Fruit fly (Drosophila melanogaster) whole organism, prepupa: Measurements from ENCODE around the gene Sid.

Source experiments
- Blimp-1 ChIP-seq: fragments of 200-800 bp; sonication (Bioruptor generic); optimal IDR thresholded peaks from 3 replicates; lab custom pipeline; 2017; ENCODE audit warnings: missing biosample characterization, missing genetic modification characterization, mild to moderate bottlenecking, moderate library complexity, missing genetic modification reagents
- CG11294 ChIP-seq: fragments of 200-800 bp; sonication (Bioruptor generic); IDR thresholded peaks from 2 replicates; pipeline ENCODE4 v1.3.6; 2022; ENCODE audit warnings: missing biosample characterization, missing genetic modification characterization
- CG11762 ChIP-seq: fragments of 200-800 bp; sonication (Bioruptor generic); optimal IDR thresholded peaks from 3 replicates; lab custom pipeline; 2016; ENCODE audit warnings: missing biosample characterization, missing genetic modification characterization; ENCODE audit not compliant: insufficient read depth
- CG11902 ChIP-seq: fragments of 200-800 bp; sonication (Bioruptor generic); optimal IDR thresholded peaks from 3 replicates; lab custom pipeline; 2016; ENCODE audit warnings: missing biosample characterization, missing genetic modification characterization
- CG15336 ChIP-seq: fragments of 200-800 bp; sonication (Bioruptor generic); IDR thresholded peaks from 2 replicates; pipeline ENCODE4 v1.3.6; 2022; ENCODE audit warnings: missing biosample characterization, missing genetic modification characterization
- CG1621 ChIP-seq: fragments of 200-800 bp; sonication (Bioruptor generic); optimal IDR thresholded peaks from 3 replicates; lab custom pipeline; 2018; ENCODE audit warnings: missing biosample characterization, mild to moderate bottlenecking, missing genetic modification characterization
- CG16779 ChIP-seq: fragments of 200-800 bp; sonication (Bioruptor generic); optimal IDR thresholded peaks from 3 replicates; lab custom pipeline; 2017; ENCODE audit warnings: missing biosample characterization, mild to moderate bottlenecking, missing genetic modification characterization
- CG31627 ChIP-seq: fragments of 200-800 bp; sonication (Bioruptor generic); optimal IDR thresholded peaks from 3 replicates; lab custom pipeline; 2016; ENCODE audit warnings: missing biosample characterization, missing genetic modification characterization
- CG32006 ChIP-seq: fragments of 200-800 bp; sonication (Bioruptor generic); optimal IDR thresholded peaks from 3 replicates; lab custom pipeline; 2017; ENCODE audit warnings: missing biosample characterization, mild to moderate bottlenecking, missing genetic modification characterization
- CG3919 ChIP-seq: fragments of 200-800 bp; sonication (Bioruptor generic); optimal IDR thresholded peaks from 3 replicates; lab custom pipeline; 2016; ENCODE audit warnings: missing biosample characterization, missing genetic modification characterization
- CG6163 ChIP-seq: fragments of 200-800 bp; sonication (Bioruptor generic); IDR thresholded peaks from 3 replicates; pipeline ENCODE4 v1.3.6; 2022; ENCODE audit warnings: missing biosample characterization, missing genetic modification characterization
- CG6276 ChIP-seq: fragments of 200-800 bp; sonication (Bioruptor generic); optimal IDR thresholded peaks from 2 replicates; lab custom pipeline; 2017; ENCODE audit warnings: missing biosample characterization, mild to moderate bottlenecking, missing genetic modification characterization
- CG6808 ChIP-seq: fragments of 200-800 bp; sonication (Bioruptor generic); optimal IDR thresholded peaks from 3 replicates; lab custom pipeline; 2017; ENCODE audit warnings: missing biosample characterization, missing genetic modification characterization, mild to moderate bottlenecking, moderate library complexity, missing genetic modification reagents
- CG7368 ChIP-seq: fragments of 200-800 bp; sonication (Bioruptor generic); optimal IDR thresholded peaks from 3 replicates; lab custom pipeline; 2016; ENCODE audit warnings: missing biosample characterization, missing genetic modification characterization
- CG8119 ChIP-seq: fragments of 200-800 bp; sonication (Bioruptor generic); IDR thresholded peaks from 3 replicates; pipeline ENCODE4 v1.3.6; 2022; ENCODE audit warnings: missing biosample characterization, missing genetic modification characterization
- CG8319 ChIP-seq: fragments of 200-800 bp; sonication (Bioruptor generic); optimal IDR thresholded peaks from 3 replicates; lab custom pipeline; 2016; ENCODE audit warnings: missing biosample characterization, missing genetic modification characterization
- Eip78C ChIP-seq: fragments of 200-800 bp; sonication (Bioruptor generic); peaks from one replicate; lab custom pipeline; 2016; ENCODE audit warnings: missing biosample characterization, missing genetic modification characterization
- Ets96B ChIP-seq: fragments of 200-800 bp; optimal IDR thresholded peaks from 2 replicates; lab custom pipeline; 2019; ENCODE audit warnings: missing biosample characterization, mild to moderate bottlenecking, missing genetic modification characterization, moderate library complexity
- Hr38 ChIP-seq: sonication (Bioruptor generic); optimal IDR thresholded peaks from 2 replicates; lab custom pipeline; 2016; ENCODE audit warnings: missing biosample characterization, missing genetic modification characterization
- Hr39 ChIP-seq: fragments of 200-800 bp; sonication (Bioruptor generic); optimal IDR thresholded peaks from 2 replicates; lab custom pipeline; 2016; ENCODE audit warnings: missing biosample characterization, missing genetic modification characterization
- Hr4 ChIP-seq: fragments of 200-800 bp; sonication (Bioruptor generic); optimal IDR thresholded peaks from 3 replicates; lab custom pipeline; 2016; ENCODE audit warnings: missing biosample characterization, missing genetic modification characterization
- Met ChIP-seq: fragments of 200-800 bp; sonication (Bioruptor generic); optimal IDR thresholded peaks from 3 replicates; lab custom pipeline; 2016; ENCODE audit warnings: missing biosample characterization, missing genetic modification characterization
- Sox102F ChIP-seq: fragments of 200-800 bp; sonication (Bioruptor generic); optimal IDR thresholded peaks from 2 replicates; lab custom pipeline; 2016; ENCODE audit warnings: missing biosample characterization, mild to moderate bottlenecking, missing genetic modification characterization
- Sox14 ChIP-seq: fragments of 200-800 bp; sonication (Bioruptor generic); optimal IDR thresholded peaks from 3 replicates; lab custom pipeline; 2016; ENCODE audit warnings: missing biosample characterization, missing genetic modification characterization
- cyc ChIP-seq: fragments of 200-800 bp; sonication (Bioruptor generic); optimal IDR thresholded peaks from 3 replicates; lab custom pipeline; 2016; ENCODE audit warnings: missing biosample characterization, missing genetic modification characterization
- dac ChIP-seq: fragments of 200-800 bp; sonication (Bioruptor generic); optimal IDR thresholded peaks from 2 replicates; lab custom pipeline; 2017; ENCODE audit warnings: missing biosample characterization, mild to moderate bottlenecking, missing genetic modification characterization
- dsx ChIP-seq: fragments of 200-800 bp; optimal IDR thresholded peaks from 3 replicates; lab custom pipeline; 2019; ENCODE audit warnings: missing biosample characterization, mild to moderate bottlenecking, missing genetic modification characterization, moderate library complexity; ENCODE audit not compliant: poor library complexity, severe bottlenecking
- eg ChIP-seq: fragments of 200-800 bp; sonication (Bioruptor generic); IDR thresholded peaks from 3 replicates; pipeline ENCODE4 v1.3.6; 2022; ENCODE audit warnings: missing biosample characterization, missing genetic modification characterization
- fd59A ChIP-seq: fragments of 200-800 bp; sonication (Bioruptor generic); optimal IDR thresholded peaks from 2 replicates; lab custom pipeline; 2017; ENCODE audit warnings: missing biosample characterization, mild to moderate bottlenecking, missing genetic modification characterization, missing genetic modification reagents
- fd85E ChIP-seq: fragments of 200-800 bp; sonication (Bioruptor generic); optimal IDR thresholded peaks from 3 replicates; lab custom pipeline; 2016; ENCODE audit warnings: missing biosample characterization, missing genetic modification characterization
- fkh ChIP-seq: fragments of 200-800 bp; sonication (Bioruptor generic); optimal IDR thresholded peaks from 3 replicates; lab custom pipeline; 2017; ENCODE audit warnings: missing biosample characterization, mild to moderate bottlenecking, missing genetic modification characterization, moderate library complexity
- pdm3 ChIP-seq: fragments of 200-800 bp; sonication (Bioruptor generic); optimal IDR thresholded peaks from 3 replicates; lab custom pipeline; 2016; ENCODE audit warnings: missing biosample characterization, missing genetic modification characterization
- salr ChIP-seq, 2 experiments: fragments of 200-800 bp; sonication (Bioruptor generic); optimal IDR thresholded peaks; 3 replicates each; lab custom pipeline; 2016 to 2018; ENCODE audit warnings: missing biosample characterization in 2 of 2, missing genetic modification characterization in 2 of 2, mild to moderate bottlenecking in 1 of 2
- ss ChIP-seq, 2 experiments: fragments of 200-800 bp; sonication (Bioruptor generic); optimal IDR thresholded peaks; 2 replicates in 1 of 2; 3 replicates in 1 of 2; lab custom pipeline; 2017 to 2018; ENCODE audit warnings: mild to moderate bottlenecking in 2 of 2, missing biosample characterization in 2 of 2, missing genetic modification characterization in 2 of 2, moderate library complexity in 1 of 2
- svp ChIP-seq: fragments of 200-800 bp; sonication (Bioruptor generic); peaks from one replicate; lab custom pipeline; 2016; ENCODE audit warnings: missing biosample characterization, missing genetic modification characterization

The Sid gene

DNA sequence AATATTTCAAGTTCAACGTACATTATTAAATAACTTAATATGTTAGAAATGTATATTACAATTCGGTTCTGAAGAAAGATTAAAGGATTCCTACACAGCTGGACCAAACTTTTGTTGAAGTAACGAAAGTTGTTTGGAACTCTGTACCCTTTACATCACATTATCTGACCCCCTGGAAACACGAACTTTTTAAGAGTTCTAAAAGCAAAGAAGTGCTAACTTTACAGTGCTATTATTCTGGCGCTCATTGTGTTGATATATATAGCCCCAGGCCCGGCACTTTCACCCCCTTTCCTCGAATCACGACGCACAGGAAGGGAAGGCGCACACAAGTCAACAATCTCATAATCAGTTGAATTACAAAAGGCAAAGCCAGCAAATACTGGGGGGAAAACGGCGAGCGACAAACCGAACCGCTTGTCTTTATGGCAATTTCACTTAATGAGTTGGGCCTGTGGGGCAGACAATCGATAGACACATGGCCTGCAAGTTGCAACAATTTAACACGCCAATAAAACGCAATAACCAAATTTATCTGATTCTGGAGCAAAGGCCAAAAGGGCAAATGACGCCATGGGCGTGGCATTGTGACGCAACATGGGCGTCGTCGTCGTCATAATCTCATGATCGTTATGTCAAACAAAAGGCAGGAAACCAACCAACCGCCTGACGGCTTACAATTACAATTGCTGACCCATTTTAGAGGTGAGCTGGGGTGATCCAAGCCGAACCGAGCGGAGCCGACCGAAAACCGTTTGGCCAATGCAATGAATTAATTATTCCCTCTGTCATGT lies 41.1 kb upstream of the Sid start (continued):
- peak; percentile 18 for TF ChIP-seq dsx (GFP tag; lab: Kevin White, UChicago)
- peak; percentile 53 for TF ChIP-seq Ets96B (tag; lab: Kevin White, UChicago)
- peak; percentile 32 for TF ChIP-seq Sox14 (GFP tag; lab: Kevin White, UChicago)
- TF ChIP-seq Eip78C: peak; percentile 83
- TF ChIP-seq fd85E (GFP tag; lab: Kevin White, UChicago): no peak
- no peak for TF ChIP-seq Sox102F
- TF ChIP-seq Hr39 (GFP tag; lab: Kevin White, UChicago): peak; percentile 38
- TF ChIP-seq CG11762 (GFP tag; lab: Kevin White, UChicago): peak; percentile 24
- no peak for TF ChIP-seq CG1621 (tag; lab: Kevin White, UChicago)

DNA sequence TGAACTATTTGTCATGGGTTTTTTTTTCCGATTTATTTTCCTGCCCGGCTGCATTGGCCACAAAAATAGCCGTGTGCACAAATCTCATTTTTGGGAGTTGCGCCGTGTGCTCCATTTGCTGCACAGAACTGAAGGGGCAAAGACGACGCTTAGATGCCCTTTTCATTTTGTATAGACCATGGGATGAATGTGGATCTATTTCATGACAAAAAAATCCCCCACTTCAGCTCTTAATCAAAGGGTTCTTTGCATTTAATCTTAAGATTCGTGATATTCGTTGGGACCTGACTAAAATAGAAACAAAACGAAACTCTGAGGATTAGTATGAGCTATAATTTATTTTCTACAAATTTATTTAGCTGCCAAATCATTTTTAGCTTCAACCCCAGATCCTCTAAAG lies 40.4 kb upstream of the Sid start:
- TF ChIP-seq Sox14 (GFP tag; lab: Kevin White, UChicago) (no peak), CG6163 (no peak), CG3919 (GFP tag; lab: Kevin White, UChicago) (no peak), Ets96B (tag; lab: Kevin White, UChicago) (no peak), Blimp-1 (GFP tag; lab: Kevin White, UChicago) (no peak), CG6808 (GFP tag; lab: Kevin White, UChicago) (no peak), CG11902 (GFP tag; lab: Kevin White, UChicago) (no peak), pdm3 (no peak), CG1621 (tag; lab: Kevin White, UChicago) (no peak), Hr39 (GFP tag; lab: Kevin White, UChicago) (no peak), ss (GFP tag; optimal IDR thresholded peaks at IDR 0.05; lab: Kevin White, UChicago) (no peak), salr (GFP tag; optimal IDR thresholded peaks at IDR 0.05; lab: Kevin White, UChicago) (no peak), Hr4 (GFP tag; lab: Kevin White, UChicago) (peak; percentile 13), CG16779 (tag; lab: Kevin White, UChicago) (no peak), CG8319 (GFP tag; lab: Kevin White, UChicago) (no peak), CG32006 (GFP tag; lab: Kevin White, UChicago) (peak; percentile 30), cyc (peak; percentile 5), Eip78C (peak; percentile 46), CG8119 (GFP tag; lab: Robert Waterston, UW) (0 out of 3 replicates have a peak, but pooled peaks have one; percentile 13)
- TF ChIP-seq, all 60 proteins: peak for 5

- peak; percentile 68; the same call in 2 of the 3 replicates for TF ChIP-seq CG8119 (GFP tag; lab: Robert Waterston, UW)
- TF ChIP-seq Hr4 (GFP tag; lab: Kevin White, UChicago): no peak
- TF ChIP-seq dac (GFP tag; lab: Kevin White, UChicago): no peak
- no peak for TF ChIP-seq CG32006 (GFP tag; lab: Kevin White, UChicago)
- TF ChIP-seq pdm3: no peak
- TF ChIP-seq eg (GFP tag; lab: Robert Waterston, UW): peak; percentile 55; the same call in 1 of the 3 replicates
- peak; percentile 48 for TF ChIP-seq CG6276 (GFP tag; lab: Kevin White, UChicago)
- TF ChIP-seq CG31627 (GFP tag; lab: Kevin White, UChicago): no peak
- no peak for TF ChIP-seq Sox102F
- no peak for TF ChIP-seq ss (GFP tag; optimal IDR thresholded peaks at IDR 0.05; lab: Kevin White, UChicago)
- no peak for TF ChIP-seq fd59A
- no peak for TF ChIP-seq fkh (GFP tag; lab: Kevin White, UChicago)
- TF ChIP-seq CG1621 (tag; lab: Kevin White, UChicago): no peak
- peak; percentile 56 for TF ChIP-seq CG15336
- no peak for TF ChIP-seq CG7368 (GFP tag; lab: Kevin White, UChicago)
- no peak for TF ChIP-seq svp (GFP tag; lab: Kevin White, UChicago)
- TF ChIP-seq Blimp-1 (GFP tag; lab: Kevin White, UChicago): no peak
- TF ChIP-seq Met (GFP tag; lab: Kevin White, UChicago): no peak
- TF ChIP-seq Hr38 (GFP tag; lab: Kevin White, UChicago): no peak
- TF ChIP-seq CG11294 (GFP tag; lab: Robert Waterston, UW): no peak
These were observed 39.6 kb upstream of the Sid start for dm6 chr3R:28630861-28631260.
